Fruit fly (Drosophila melanogaster): Measurements from ENCODE around the gene mbf1.

Gene mbf1

dm6 chr3L:16571014-16571738 lies 3.1 kb upstream of the mbf1 start (continued):
- TF ChIP-seq CG34224 (GFP tag; IDR thresholded peaks at IDR 0.05; ENCODE audit: partially characterized antibody), result no peak
- TF ChIP-seq CG6854 (GFP tag; optimal IDR thresholded peaks at IDR 0.05), result peak; percentile 2
- TF ChIP-seq knrl (GFP tag; IDR thresholded peaks at IDR 0.05; ENCODE audit: partially characterized antibody), result no peak
- TF ChIP-seq Rx (GFP tag; IDR thresholded peaks at IDR 0.05), result no peak
- TF ChIP-seq CkIIα-i1 (GFP tag; IDR thresholded peaks at IDR 0.05), result no peak
- peak; percentile 45 for TF ChIP-seq CG12744 (GFP tag; optimal IDR thresholded peaks at IDR 0.05)
- TF ChIP-seq TFAM (GFP tag; optimal IDR thresholded peaks at IDR 0.05), result no peak
- TF ChIP-seq CG8478 (optimal IDR thresholded peaks at IDR 0.05), result no peak
- no peak for TF ChIP-seq CG2875 (GFP tag; optimal IDR thresholded peaks at IDR 0.05)
- no peak for TF ChIP-seq CTCF (GFP tag; optimal IDR thresholded peaks at IDR 0.05)
- peak; percentile 5 for TF ChIP-seq CG10431 (GFP tag; optimal IDR thresholded peaks at IDR 0.05)
- TF ChIP-seq bsh (GFP tag; optimal IDR thresholded peaks at IDR 0.05), result peak in 1 of 2 experiments; percentile 47
- no peak for TF ChIP-seq CG1832 (GFP tag; optimal IDR thresholded peaks at IDR 0.05)
- no peak for TF ChIP-seq Neu2 (GFP tag; optimal IDR thresholded peaks at IDR 0.05; ENCODE audit: borderline replicate concordance)
- TF ChIP-seq Bgb (GFP tag; IDR thresholded peaks at IDR 0.05; ENCODE audit: partially characterized antibody), result no peak
- peak; percentile 59 for TF ChIP-seq CG30403 (GFP tag; optimal IDR thresholded peaks at IDR 0.05)
- TF ChIP-seq Ets97D (GFP tag; optimal IDR thresholded peaks at IDR 0.05), result no peak
- TF ChIP-seq Ravus (GFP tag; IDR thresholded peaks at IDR 0.05), result no peak; the same call in 1 of the 2 replicates
- no peak for TF ChIP-seq fu2 (GFP tag; optimal IDR thresholded peaks at IDR 0.05)
- TF ChIP-seq tap (tag; optimal IDR thresholded peaks at IDR 0.05), result no peak
- no peak for TF ChIP-seq CG10321 (GFP tag; IDR thresholded peaks at IDR 0.05)
- peak; percentile 26 for TF ChIP-seq zfh2 (GFP tag; optimal IDR thresholded peaks at IDR 0.05)
- TF ChIP-seq CG10543 (GFP tag; optimal IDR thresholded peaks at IDR 0.05), result no peak
- TF ChIP-seq Usf (GFP tag; optimal IDR thresholded peaks at IDR 0.05), result no peak
- no peak for TF ChIP-seq dm (GFP tag; optimal IDR thresholded peaks at IDR 0.05)
- no peak for TF ChIP-seq Sry-β (GFP tag; optimal IDR thresholded peaks at IDR 0.05)
- peak; percentile 50 for TF ChIP-seq CG6765 (GFP tag; optimal IDR thresholded peaks at IDR 0.05)
- no peak for TF ChIP-seq amos (GFP tag; IDR thresholded peaks at IDR 0.05; ENCODE audit: partially characterized antibody)
- peak; percentile 33; the same call in 1 of the 2 replicates for TF ChIP-seq Adf1 (GFP tag; IDR thresholded peaks at IDR 0.05)
- no peak for TF ChIP-seq CG15601 (tag; optimal IDR thresholded peaks at IDR 0.05)
- no peak for TF ChIP-seq HmgZ (tag; optimal IDR thresholded peaks at IDR 0.05)
- peak; percentile 61 for TF ChIP-seq CoRest (tag; optimal IDR thresholded peaks at IDR 0.05)
- TF ChIP-seq jumu (GFP tag; optimal IDR thresholded peaks at IDR 0.05), result no peak
- peak; percentile 59 for TF ChIP-seq CG18262 (tag; optimal IDR thresholded peaks at IDR 0.05)
- no peak for TF ChIP-seq Awh (GFP tag; IDR thresholded peaks at IDR 0.05)
- no peak for TF ChIP-seq Mes4 (GFP tag; optimal IDR thresholded peaks at IDR 0.05)
- TF ChIP-seq CG4360 (GFP tag; IDR thresholded peaks at IDR 0.05), result no peak
- TF ChIP-seq CG3726 (GFP tag; IDR thresholded peaks at IDR 0.05), result no peak
- TF ChIP-seq lilli (GFP tag; optimal IDR thresholded peaks at IDR 0.05), result peak; percentile 60
- peak; percentile 56; the same call in 1 of the 2 replicates for TF ChIP-seq ranshi (GFP tag; IDR thresholded peaks at IDR 0.05)
- peak; percentile 72 for TF ChIP-seq CG15269 (tag; optimal IDR thresholded peaks at IDR 0.05)
- peak; percentile 26; the same call in 1 of the 2 replicates for TF ChIP-seq Nf-YA (GFP tag; IDR thresholded peaks at IDR 0.05)
- TF ChIP-seq pan (optimal IDR thresholded peaks at IDR 0.05), result no peak
- peak in 1 of 2 experiments; percentile 71 for TF ChIP-seq pan (GFP tag; optimal IDR thresholded peaks at IDR 0.05 in 1 of 2, IDR thresholded peaks at IDR 0.05 in 1 of 2)
- TF ChIP-seq YL-1 (GFP tag; optimal IDR thresholded peaks at IDR 0.05), result no peak
- TF ChIP-seq Bteb2 (GFP tag; optimal IDR thresholded peaks at IDR 0.05), result peak; percentile 59
- TF ChIP-seq CG2129 (GFP tag; IDR thresholded peaks at IDR 0.05; ENCODE audit: partially characterized antibody), result no peak
- TF ChIP-seq Doc3 (GFP tag; IDR thresholded peaks at IDR 0.05; ENCODE audit: partially characterized antibody), result no peak
- peak; percentile 28 for TF ChIP-seq CG18619 (GFP tag; optimal IDR thresholded peaks at IDR 0.05)
- TF ChIP-seq Lhr (GFP tag; optimal IDR thresholded peaks at IDR 0.05), result no peak

All from whole organism, embryonic.